Worm (Caenorhabditis elegans) whole organism, L1 larva: ENCODE measurements around the gene gldi-2.

Source experiments
- fkh-10 ChIP-seq: sonication (generic microtip); optimal IDR thresholded peaks from 2 replicates; lab custom pipeline; 2017; ENCODE audit warnings: missing biosample characterization, missing genetic modification reagents, missing genetic modification characterization
- fos-1 ChIP-seq: fragments of 150-350 bp; optimal IDR thresholded peaks from 2 replicates; lab custom pipeline; 2014; ENCODE audit warnings: missing biosample characterization, missing genetic modification characterization
- lir-3 ChIP-seq: sonication (generic microtip); optimal IDR thresholded peaks from 2 replicates; lab custom pipeline; 2016; ENCODE audit warnings: mild to moderate bottlenecking, missing genetic modification characterization, moderate library complexity, missing compliant biosample characterization; ENCODE audit not compliant: poor library complexity
- nhr-12 ChIP-seq: sonication (generic microtip); optimal IDR thresholded peaks from 2 replicates; lab custom pipeline; 2017; ENCODE audit warnings: missing biosample characterization, missing genetic modification characterization
- rnt-1 ChIP-seq: sonication (generic microtip); optimal IDR thresholded peaks from 2 replicates; lab custom pipeline; 2016; ENCODE audit warnings: mild to moderate bottlenecking, missing genetic modification characterization, moderate library complexity, missing compliant biosample characterization
- skn-1 ChIP-seq: fragments of 150-350 bp; optimal IDR thresholded peaks from 2 replicates; lab custom pipeline; 2014; ENCODE audit warnings: missing biosample characterization, missing genetic modification characterization
- sox-4 ChIP-seq: sonication (generic microtip); optimal IDR thresholded peaks from 2 replicates; lab custom pipeline; 2016; ENCODE audit warnings: missing genetic modification characterization, missing compliant biosample characterization
- ztf-4 ChIP-seq: fragments of 150-350 bp; optimal IDR thresholded peaks from 2 replicates; lab custom pipeline; 2014; ENCODE audit warnings: missing biosample characterization, missing genetic modification characterization

DNA sequence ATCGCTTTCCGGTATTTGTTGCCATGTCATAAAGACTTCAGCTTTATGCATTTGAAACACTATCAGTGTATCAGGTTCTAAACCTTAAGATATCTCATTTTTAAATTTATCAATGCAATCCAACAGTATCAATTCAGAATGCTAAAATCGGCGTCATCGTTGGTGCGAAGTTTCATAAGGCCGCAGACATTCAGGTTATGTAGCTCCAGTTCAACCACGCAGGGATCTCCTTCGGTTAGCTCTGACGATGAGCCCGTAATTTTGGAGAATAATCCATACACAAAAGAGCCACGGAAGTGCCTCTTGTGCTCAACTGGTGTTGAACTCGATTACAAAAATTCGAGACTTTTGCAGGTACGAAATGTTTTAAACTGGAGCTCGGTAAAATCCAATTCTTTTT lies 47.2 kb upstream of the gldi-2 start, which contains the start of gene mrps-18.C:
- TF ChIP-seq fos-1 (no peak), fkh-10 (GFP tag; lab: Kevin White, UChicago) (no peak), sox-4 (no peak), nhr-12 (tag; lab: Kevin White, UChicago) (no peak), skn-1 (tag; lab: Kevin White, UChicago) (no peak), rnt-1 (tag; lab: Kevin White, UChicago) (no peak), ztf-4 (tag; lab: Kevin White, UChicago) (no peak), lir-3 (tag; lab: Kevin White, UChicago) (no peak)
